Fruit fly (Drosophila melanogaster) S2 (cell line): ENCODE measurements around the gene CG7102.
A peak's percentile ranks its signal among the peaks of the same experiment; 100 is the strongest.

Experiments used
- CG8478 ChIP-seq: fragments of >200 bp; optimal IDR thresholded peaks from 2 replicates; lab custom pipeline; 2018
- CTCF ChIP-seq, 2 experiments: fragments of >200 bp; optimal IDR thresholded peaks; 2 replicates each; lab custom pipeline; 2018

The CG7102 gene

dm6 chr2L:7911209-7911859 is 24.0 kb upstream of the CG7102 start:
- no peak for TF ChIP-seq CTCF (optimal IDR thresholded peaks at IDR 0.05; lab: Kevin White, UChicago)

- TF ChIP-seq CG8478 (lab: Kevin White, UChicago), result no peak
- TF ChIP-seq CTCF (optimal IDR thresholded peaks at IDR 0.05; lab: Kevin White, UChicago), result no peak
Observed at dm6 chr2L:7909854-7910253, 22.5 kb upstream of the CG7102 start.

DNA sequence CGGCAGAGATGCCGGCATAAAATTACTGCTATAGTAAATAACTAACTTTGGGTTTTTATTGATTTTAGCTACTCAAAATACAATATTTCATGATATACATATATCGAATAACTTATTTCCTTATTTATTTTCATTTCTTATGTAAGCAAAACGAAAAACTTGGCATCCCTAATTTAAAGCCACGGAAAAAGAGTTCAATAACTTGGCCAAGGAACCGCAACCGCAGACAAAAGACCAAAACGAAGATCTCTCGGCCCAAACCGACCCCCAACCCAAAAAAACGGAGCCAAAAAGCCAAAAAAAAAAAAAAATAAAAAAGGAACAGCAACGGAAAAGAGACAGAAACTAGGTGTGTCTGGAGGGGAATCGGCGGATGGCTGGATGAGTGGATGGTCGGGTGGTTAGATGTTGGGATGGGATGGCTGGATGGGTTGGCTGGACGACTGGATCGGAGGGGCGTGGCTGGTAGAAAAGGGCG is 22.1 kb upstream of the CG7102 start:
- no peak for TF ChIP-seq CG8478 (lab: Kevin White, UChicago)

DNA sequence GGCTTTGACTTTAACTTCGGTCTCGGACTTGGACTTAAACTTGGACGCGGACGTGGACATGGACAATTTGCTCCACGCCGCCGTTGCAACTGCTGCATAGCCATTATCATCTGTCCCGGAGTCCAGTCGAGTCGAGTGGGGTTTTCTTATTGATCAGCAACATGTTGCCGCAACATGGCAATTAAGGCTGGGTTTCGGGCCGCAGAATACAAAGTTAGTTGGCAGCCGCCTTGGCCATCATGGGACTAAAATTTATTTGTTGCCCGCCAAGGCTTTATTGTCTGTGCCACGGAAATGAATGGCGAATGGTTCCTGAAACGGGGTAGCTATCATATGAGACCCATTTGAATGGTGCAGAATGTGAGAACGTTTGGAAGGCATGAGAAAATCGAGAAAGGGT is 14.5 kb upstream of the CG7102 start:
- TF ChIP-seq CTCF (optimal IDR thresholded peaks at IDR 0.05; lab: Kevin White, UChicago) (no peak), CG8478 (lab: Kevin White, UChicago) (no peak)

DNA sequence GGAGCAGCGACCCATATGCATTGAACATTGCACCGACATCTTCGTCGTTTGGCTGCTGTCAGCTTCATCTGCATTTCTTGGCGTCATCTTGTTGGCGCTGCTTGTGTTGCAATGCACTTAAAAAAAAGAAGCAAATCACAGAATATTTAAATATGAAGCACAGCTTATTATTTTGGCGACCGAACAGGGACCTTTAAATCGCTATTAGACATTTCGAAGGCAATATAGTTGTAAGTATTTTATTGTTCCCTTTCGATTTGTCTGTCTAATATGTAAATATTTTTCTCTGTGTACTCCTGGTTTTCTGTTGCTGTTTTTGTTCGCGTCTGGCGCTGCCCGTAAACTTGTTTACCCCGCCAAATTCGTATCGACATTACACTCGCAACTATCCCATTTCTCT is 12.6 kb upstream of the CG7102 start:
- no peak for TF ChIP-seq CG8478 (lab: Kevin White, UChicago)
- TF ChIP-seq CTCF (optimal IDR thresholded peaks at IDR 0.05; lab: Kevin White, UChicago), result no peak

DNA sequence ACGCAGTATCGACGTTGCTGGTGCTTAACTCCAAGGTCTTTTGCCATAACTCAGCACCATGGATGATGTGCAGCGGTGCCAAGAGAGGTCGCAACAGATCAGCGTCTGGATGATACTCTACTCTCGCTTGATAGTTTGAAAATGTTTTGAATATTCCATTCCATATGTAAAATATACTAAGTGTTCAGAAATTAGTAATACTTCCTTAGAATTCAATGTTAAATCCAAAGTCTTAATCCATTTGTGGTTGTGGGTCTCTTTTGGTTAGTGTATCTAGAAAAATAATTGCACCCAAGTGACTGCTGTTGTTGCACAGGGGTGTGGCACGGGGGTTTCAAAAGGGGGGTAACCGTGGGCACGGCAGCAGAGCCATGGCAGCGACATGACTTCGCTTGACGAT is 11.8 kb upstream of the CG7102 start:
- TF ChIP-seq CG8478 (lab: Kevin White, UChicago), result no peak
- TF ChIP-seq CTCF (optimal IDR thresholded peaks at IDR 0.05; lab: Kevin White, UChicago), result no peak

- no peak for TF ChIP-seq CG8478 (lab: Kevin White, UChicago)
- TF ChIP-seq CTCF (optimal IDR thresholded peaks at IDR 0.05; lab: Kevin White, UChicago), result no peak
Observed at dm6 chr2L:7898581-7898980, 11.3 kb upstream of the CG7102 start.

- TF ChIP-seq CTCF (optimal IDR thresholded peaks at IDR 0.05; lab: Kevin White, UChicago), result no peak
- no peak for TF ChIP-seq CG8478 (lab: Kevin White, UChicago)
Observed at dm6 chr2L:7897245-7897644, 9.9 kb upstream of the CG7102 start.

dm6 chr2L:7890654-7891114 is 3.4 kb upstream of the CG7102 start, which contains the start of gene Spn28Db:
Gene Spn28Db (minus strand): TSS chr2L:7890704.
- TF ChIP-seq CTCF (optimal IDR thresholded peaks at IDR 0.05; lab: Kevin White, UChicago) (peak; percentile 96 to 97), CG8478 (lab: Kevin White, UChicago) (no peak)

- TF ChIP-seq CTCF (optimal IDR thresholded peaks at IDR 0.05; lab: Kevin White, UChicago) (no peak), CG8478 (lab: Kevin White, UChicago) (no peak)
Observed at dm6 chr2L:7889029-7889428, 1.7 kb upstream of the CG7102 start, which contains the start of gene Spn28Da. Gene Spn28Da (minus strand): TSS chr2L:7889129.

DNA sequence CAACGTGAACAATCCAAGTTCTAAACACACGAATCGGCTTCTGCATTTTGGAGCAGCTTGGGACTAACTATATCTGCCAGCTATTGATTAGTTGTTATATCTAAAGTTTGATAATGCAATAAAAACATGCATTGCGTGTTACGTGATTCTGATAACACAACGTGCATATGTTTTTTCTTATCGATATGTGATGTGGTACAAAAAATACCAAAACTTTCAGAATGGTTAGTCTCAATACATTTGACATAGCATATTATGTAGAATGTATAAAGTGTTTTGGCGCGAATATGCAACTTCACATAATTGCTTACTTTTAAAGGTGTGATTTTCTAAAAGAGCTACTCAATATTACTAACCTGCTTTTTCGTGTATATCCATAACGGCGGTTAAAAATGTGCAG is 1.4 kb downstream of the CG7102 start:
- TF ChIP-seq CG8478 (lab: Kevin White, UChicago) (no peak), CTCF (optimal IDR thresholded peaks at IDR 0.05; lab: Kevin White, UChicago) (peak; percentile 42 to 47)

- TF ChIP-seq CTCF (optimal IDR thresholded peaks at IDR 0.05; lab: Kevin White, UChicago) (peak; percentile 40 to 44), CG8478 (lab: Kevin White, UChicago) (no peak)
Observed at dm6 chr2L:7885271-7885670, 2.0 kb downstream of the CG7102 start, which contains the start of the genes SmE and CG34132. Gene SmE (minus strand): TSS chr2L:7885450. Gene CG34132 (plus strand): TSS chr2L:7885503.

dm6 chr2L:7880458-7880857 is 6.9 kb downstream of the CG7102 start:
- TF ChIP-seq CG8478 (lab: Kevin White, UChicago), result no peak
- no peak for TF ChIP-seq CTCF (optimal IDR thresholded peaks at IDR 0.05; lab: Kevin White, UChicago)

DNA sequence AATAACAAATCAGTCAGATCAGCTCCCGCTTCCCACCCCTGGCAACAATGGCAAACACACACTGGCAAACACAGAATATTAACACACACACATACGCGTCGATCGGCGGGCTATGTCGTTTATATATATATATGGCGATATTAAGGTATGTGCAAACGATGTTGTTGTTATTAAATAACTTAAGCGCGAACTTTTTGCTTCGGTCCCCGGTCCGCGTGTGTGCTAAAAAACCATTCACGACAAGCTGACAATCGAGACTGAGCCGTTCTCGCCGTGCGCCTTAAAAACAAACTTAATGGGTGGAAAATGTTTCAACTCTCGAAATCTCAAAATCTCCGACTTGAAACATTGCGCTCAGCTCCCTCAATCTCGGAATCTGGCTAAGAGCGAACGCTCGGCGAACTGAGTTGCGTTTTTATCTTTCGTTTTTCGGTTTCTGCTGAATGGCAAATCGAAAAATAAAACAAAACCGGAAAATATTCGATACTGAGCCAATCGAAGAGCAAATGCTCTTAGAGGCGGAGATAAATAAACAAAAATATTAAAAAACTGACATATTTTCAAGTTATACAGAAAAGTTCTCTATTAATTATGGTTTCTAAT is 7.9 kb downstream of the CG7102 start, which contains the start of gene spz3:
Gene spz3, minus strand, starts transcription at position 261 of the 603 bp plus-strand sequence.
- TF ChIP-seq CG8478 (lab: Kevin White, UChicago) (no peak), CTCF (optimal IDR thresholded peaks at IDR 0.05; lab: Kevin White, UChicago) (no peak)

dm6 chr2L:7878372-7878771 is 8.9 kb downstream of the CG7102 start:
- TF ChIP-seq CTCF (optimal IDR thresholded peaks at IDR 0.05; lab: Kevin White, UChicago) (no peak), CG8478 (lab: Kevin White, UChicago) (no peak)
